Worm (Caenorhabditis elegans) whole organism, L2 larva: ENCODE data around the gene ser-1.

ENCODE experiments used
- F13H6.1 ChIP-seq: sonication (generic microtip); optimal IDR thresholded peaks from 2 replicates; lab custom pipeline; 2016; ENCODE audit warnings: missing genetic modification characterization, missing compliant biosample characterization
- elt-3 ChIP-seq: sonication (generic microtip); optimal IDR thresholded peaks from 2 replicates; lab custom pipeline; 2017; ENCODE audit warnings: missing biosample characterization, missing genetic modification characterization
- lin-13 ChIP-seq: fragments of 150-350 bp; optimal IDR thresholded peaks from 2 replicates; lab custom pipeline; 2014; ENCODE audit warnings: missing biosample characterization, missing genetic modification reagents, missing genetic modification characterization
- lin-39 ChIP-seq: fragments of 150-350 bp; optimal IDR thresholded peaks from 2 replicates; lab custom pipeline; 2014; ENCODE audit warnings: missing biosample characterization, missing genetic modification reagents, missing genetic modification characterization
- lsy-2 ChIP-seq, 2 experiments: fragments of 150-350 bp in 1 of 2; sonication (generic microtip) in 1 of 2; optimal IDR thresholded peaks; 2 replicates each; lab custom pipeline; 2014 to 2017; ENCODE audit warnings: missing biosample characterization in 2 of 2, missing genetic modification characterization in 2 of 2
- mdl-1 ChIP-seq, 2 experiments: fragments of 150-350 bp in 1 of 2; sonication (generic microtip) in 1 of 2; optimal IDR thresholded peaks; 2 replicates each; lab custom pipeline; 2017; ENCODE audit warnings: missing biosample characterization in 2 of 2, missing genetic modification characterization in 2 of 2
- nhr-10 ChIP-seq: sonication (generic microtip); optimal IDR thresholded peaks from 2 replicates; lab custom pipeline; 2017; ENCODE audit warnings: missing biosample characterization, missing genetic modification characterization
- nhr-25 ChIP-seq: fragments of 150-350 bp; sonication (generic microtip); optimal IDR thresholded peaks from 3 replicates; lab custom pipeline; 2014; ENCODE audit warnings: missing biosample characterization, missing genetic modification characterization
- nhr-6 ChIP-seq: fragments of 150-350 bp; optimal IDR thresholded peaks from 2 replicates; lab custom pipeline; 2014; ENCODE audit warnings: missing biosample characterization, missing genetic modification characterization
- nhr-77 ChIP-seq: fragments of 150-350 bp; optimal IDR thresholded peaks from 2 replicates; lab custom pipeline; 2014; ENCODE audit warnings: missing biosample characterization, missing genetic modification characterization
- unc-39 ChIP-seq: fragments of 150-350 bp; optimal IDR thresholded peaks from 2 replicates; lab custom pipeline; 2014; ENCODE audit warnings: missing biosample characterization, missing genetic modification characterization
- ztf-11 ChIP-seq: sonication (generic microtip); optimal IDR thresholded peaks from 2 replicates; lab custom pipeline; 2017; ENCODE audit warnings: missing biosample characterization, missing genetic modification characterization

ce11 chrX:16590230-16590629 lies 10.7 kb downstream of the ser-1 start:
- no peak for TF ChIP-seq F13H6.1 (tag; lab: Kevin White, UChicago)
- TF ChIP-seq elt-3: no peak
- TF ChIP-seq mdl-1 (tag; optimal IDR thresholded peaks at IDR 0.05; lab: Kevin White, UChicago): no peak
- no peak for TF ChIP-seq lsy-2 (tag; optimal IDR thresholded peaks at IDR 0.05; lab: Kevin White, UChicago)
- TF ChIP-seq nhr-77 (tag; lab: Kevin White, UChicago): no peak
- TF ChIP-seq nhr-10 (tag; lab: Kevin White, UChicago): no peak
- no peak for TF ChIP-seq unc-39 (tag; lab: Kevin White, UChicago)
- no peak for TF ChIP-seq lin-13 (GFP tag; lab: Kevin White, UChicago)
- TF ChIP-seq lin-39 (tag; lab: Kevin White, UChicago): no peak
- no peak for TF ChIP-seq nhr-25 (tag; lab: Kevin White, UChicago)
- TF ChIP-seq nhr-6 (tag; lab: Kevin White, UChicago): no peak
- no peak for TF ChIP-seq ztf-11
